Fruit fly (Drosophila melanogaster) whole organism, prepupa: Measurements from ENCODE around the gene CG7322.

Experiments used
- CG10631 ChIP-seq: fragments of 200-800 bp; sonication (Bioruptor generic); optimal IDR thresholded peaks from 2 replicates; lab custom pipeline; 2016; ENCODE audit warnings: missing biosample characterization, missing genetic modification characterization
- CG6792 ChIP-seq: fragments of 200-800 bp; sonication (Bioruptor generic); optimal IDR thresholded peaks from 3 replicates; lab custom pipeline; 2016; ENCODE audit warnings: missing biosample characterization, missing genetic modification characterization
- Ets96B ChIP-seq: fragments of 200-800 bp; optimal IDR thresholded peaks from 2 replicates; lab custom pipeline; 2019; ENCODE audit warnings: missing biosample characterization, mild to moderate bottlenecking, missing genetic modification characterization, moderate library complexity
- Sox15 ChIP-seq: fragments of 200-800 bp; sonication (Bioruptor generic); optimal IDR thresholded peaks from 3 replicates; lab custom pipeline; 2016; ENCODE audit warnings: missing biosample characterization, missing genetic modification characterization
- achi ChIP-seq: fragments of 200-800 bp; sonication (Bioruptor generic); optimal IDR thresholded peaks from 3 replicates; lab custom pipeline; 2016; ENCODE audit warnings: missing biosample characterization, missing genetic modification characterization
- lz ChIP-seq: fragments of 200-800 bp; sonication (Bioruptor generic); optimal IDR thresholded peaks from 3 replicates; lab custom pipeline; 2016; ENCODE audit warnings: missing biosample characterization, missing genetic modification characterization
- svp ChIP-seq: fragments of 200-800 bp; sonication (Bioruptor generic); peaks from one replicate; lab custom pipeline; 2016; ENCODE audit warnings: missing biosample characterization, missing genetic modification characterization

DNA sequence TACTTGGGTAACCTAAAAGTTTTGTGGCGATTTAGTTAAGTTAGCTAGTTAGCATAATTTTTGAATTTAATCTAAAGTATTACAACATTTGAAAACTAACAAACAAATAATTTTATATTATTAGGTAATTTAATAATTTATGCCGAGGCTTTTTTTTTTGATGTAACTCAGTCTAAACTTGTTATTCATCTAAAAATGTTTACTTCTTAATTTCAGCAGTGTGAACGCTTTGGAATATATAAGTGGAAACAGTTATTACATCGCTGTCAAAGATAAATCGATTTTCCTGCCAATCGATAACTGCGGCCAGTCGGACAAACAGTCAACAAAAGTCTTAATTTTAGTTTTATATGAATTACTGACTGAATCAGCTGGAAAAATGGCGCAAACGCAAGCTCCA is 359 bp upstream of the CG7322 start, which contains the start of gene Usp39:
- no peak for TF ChIP-seq Ets96B
- no peak for TF ChIP-seq Sox15 (GFP tag; lab: Kevin White, UChicago)
- peak; percentile 10 for TF ChIP-seq lz (GFP tag; lab: Kevin White, UChicago)
- no peak for TF ChIP-seq CG10631
- no peak for TF ChIP-seq CG6792
- TF ChIP-seq svp = no peak
- TF ChIP-seq achi (GFP tag; lab: Kevin White, UChicago) = peak; percentile 83
